Worm (Caenorhabditis elegans) whole organism, L2 larva: Measurements from ENCODE around the gene sur-5.

Experiments used
- C34F6.9 ChIP-seq: fragments of 150-350 bp; optimal IDR thresholded peaks from 2 replicates; lab custom pipeline; 2014; ENCODE audit warnings: missing biosample characterization, missing genetic modification characterization
- R02D3.7 ChIP-seq: fragments of 150-350 bp; optimal IDR thresholded peaks from 2 replicates; lab custom pipeline; 2014; ENCODE audit warnings: missing biosample characterization, missing genetic modification characterization
- Y55F3AM.14 ChIP-seq: fragments of 200-800 bp; sonication (Bioruptor generic); optimal IDR thresholded peaks from 2 replicates; lab custom pipeline; 2018; ENCODE audit warnings: mild to moderate bottlenecking, missing genetic modification characterization, missing compliant biosample characterization
- ZK546.5 ChIP-seq: sonication (generic microtip); optimal IDR thresholded peaks from 2 replicates; lab custom pipeline; 2017; ENCODE audit warnings: missing biosample characterization, missing genetic modification characterization
- alr-1 ChIP-seq: fragments of 150-350 bp; optimal IDR thresholded peaks from 2 replicates; lab custom pipeline; 2014; ENCODE audit warnings: missing biosample characterization, missing genetic modification characterization
- blmp-1 ChIP-seq: sonication (generic microtip); optimal IDR thresholded peaks from 2 replicates; lab custom pipeline; 2017; ENCODE audit warnings: missing genetic modification characterization, mild to moderate bottlenecking, missing compliant biosample characterization, antibody characterized with exemption, moderate library complexity; ENCODE audit not compliant: insufficient read depth
- ceh-16 ChIP-seq: fragments of 150-350 bp; optimal IDR thresholded peaks from 2 replicates; lab custom pipeline; 2014; ENCODE audit warnings: missing biosample characterization, missing genetic modification characterization
- ceh-82 ChIP-seq: fragments of 150-350 bp; optimal IDR thresholded peaks from 2 replicates; lab custom pipeline; 2014; ENCODE audit warnings: missing biosample characterization, missing genetic modification characterization
- crh-2 ChIP-seq: sonication (generic microtip); optimal IDR thresholded peaks from 2 replicates; lab custom pipeline; 2017; ENCODE audit warnings: missing biosample characterization, missing genetic modification characterization
- dmd-4 ChIP-seq: sonication (generic microtip); optimal IDR thresholded peaks from 2 replicates; lab custom pipeline; 2017; ENCODE audit warnings: missing biosample characterization, missing genetic modification characterization
- egl-27 ChIP-seq: sonication (generic microtip); optimal IDR thresholded peaks from 3 replicates; lab custom pipeline; 2017; ENCODE audit warnings: missing biosample characterization, missing genetic modification reagents, missing genetic modification characterization
- elt-1 ChIP-seq: fragments of 150-350 bp; optimal IDR thresholded peaks from 2 replicates; lab custom pipeline; 2014; ENCODE audit warnings: missing biosample characterization, missing genetic modification characterization
- elt-3 ChIP-seq: sonication (generic microtip); optimal IDR thresholded peaks from 2 replicates; lab custom pipeline; 2017; ENCODE audit warnings: missing biosample characterization, missing genetic modification characterization
- gmeb-1 ChIP-seq: fragments of 150-350 bp; optimal IDR thresholded peaks from 2 replicates; lab custom pipeline; 2014; ENCODE audit warnings: missing biosample characterization, missing genetic modification characterization
- lin-11 ChIP-seq: fragments of 150-350 bp; sonication (generic microtip); optimal IDR thresholded peaks from 2 replicates; lab custom pipeline; 2014; ENCODE audit warnings: missing biosample characterization, missing genetic modification characterization, inconsistent platforms, mixed read lengths
- lin-13 ChIP-seq: fragments of 150-350 bp; optimal IDR thresholded peaks from 2 replicates; lab custom pipeline; 2014; ENCODE audit warnings: missing biosample characterization, missing genetic modification reagents, missing genetic modification characterization
- lin-39 ChIP-seq: fragments of 150-350 bp; optimal IDR thresholded peaks from 2 replicates; lab custom pipeline; 2014; ENCODE audit warnings: missing biosample characterization, missing genetic modification reagents, missing genetic modification characterization
- lsy-2 ChIP-seq, 2 experiments: fragments of 150-350 bp in 1 of 2; sonication (generic microtip) in 1 of 2; optimal IDR thresholded peaks; 2 replicates each; lab custom pipeline; 2014 to 2017; ENCODE audit warnings: missing biosample characterization in 2 of 2, missing genetic modification characterization in 2 of 2
- mbf-1 ChIP-seq: sonication (generic microtip); optimal IDR thresholded peaks from 2 replicates; lab custom pipeline; 2017; ENCODE audit warnings: missing biosample characterization, missing genetic modification characterization
- mdl-1 ChIP-seq, 2 experiments: fragments of 150-350 bp in 1 of 2; sonication (generic microtip) in 1 of 2; optimal IDR thresholded peaks; 2 replicates each; lab custom pipeline; 2017; ENCODE audit warnings: missing biosample characterization in 2 of 2, missing genetic modification characterization in 2 of 2
- nhr-10 ChIP-seq: sonication (generic microtip); optimal IDR thresholded peaks from 2 replicates; lab custom pipeline; 2017; ENCODE audit warnings: missing biosample characterization, missing genetic modification characterization
- nhr-11 ChIP-seq: fragments of 150-350 bp; optimal IDR thresholded peaks from 2 replicates; lab custom pipeline; 2014; ENCODE audit warnings: missing biosample characterization, missing genetic modification characterization
- nhr-12 ChIP-seq: fragments of 150-350 bp; optimal IDR thresholded peaks from 2 replicates; lab custom pipeline; 2014; ENCODE audit warnings: missing biosample characterization, missing genetic modification characterization
- nhr-129 ChIP-seq: fragments of 150-350 bp; optimal IDR thresholded peaks from 2 replicates; lab custom pipeline; 2014; ENCODE audit warnings: missing biosample characterization, missing genetic modification characterization
- nhr-21 ChIP-seq: fragments of 150-350 bp; optimal IDR thresholded peaks from 2 replicates; lab custom pipeline; 2014; ENCODE audit warnings: missing biosample characterization, missing genetic modification characterization
- nhr-23 ChIP-seq: fragments of 150-350 bp; optimal IDR thresholded peaks from 2 replicates; lab custom pipeline; 2014; ENCODE audit warnings: missing biosample characterization, missing genetic modification reagents, missing genetic modification characterization
- nhr-237 ChIP-seq: fragments of 150-350 bp; optimal IDR thresholded peaks from 2 replicates; lab custom pipeline; 2014; ENCODE audit warnings: missing biosample characterization, missing genetic modification characterization
- nhr-25 ChIP-seq: fragments of 150-350 bp; sonication (generic microtip); optimal IDR thresholded peaks from 3 replicates; lab custom pipeline; 2014; ENCODE audit warnings: missing biosample characterization, missing genetic modification characterization
- nhr-77 ChIP-seq: fragments of 150-350 bp; optimal IDR thresholded peaks from 2 replicates; lab custom pipeline; 2014; ENCODE audit warnings: missing biosample characterization, missing genetic modification characterization
- peb-1 ChIP-seq: fragments of 150-350 bp; optimal IDR thresholded peaks from 2 replicates; lab custom pipeline; 2014; ENCODE audit warnings: missing biosample characterization, missing genetic modification characterization
- sem-4 ChIP-seq: fragments of 150-350 bp; optimal IDR thresholded peaks from 2 replicates; lab custom pipeline; 2014; ENCODE audit warnings: missing biosample characterization, missing genetic modification reagents, missing genetic modification characterization
- skn-1 ChIP-seq: sonication (generic microtip); optimal IDR thresholded peaks from 2 replicates; lab custom pipeline; 2017; ENCODE audit warnings: missing biosample characterization, missing genetic modification characterization
- sma-3 ChIP-seq: sonication (generic microtip); optimal IDR thresholded peaks from 2 replicates; lab custom pipeline; 2016; ENCODE audit warnings: missing genetic modification reagents, missing genetic modification characterization, missing compliant biosample characterization
- sma-9 ChIP-seq, 2 experiments: fragments of 150-350 bp in 1 of 2; sonication (generic microtip) in 1 of 2; optimal IDR thresholded peaks; 2 replicates each; lab custom pipeline; 2014 to 2016; ENCODE audit warnings: missing genetic modification characterization in 2 of 2, mild to moderate bottlenecking in 1 of 2, missing biosample characterization in 1 of 2, missing compliant biosample characterization in 1 of 2, missing genetic modification reagents in 1 of 2, moderate library complexity in 1 of 2
- snpc-4 ChIP-seq: fragments of 150-350 bp; optimal IDR thresholded peaks from 2 replicates; lab custom pipeline; 2014; ENCODE audit warnings: missing biosample characterization, missing genetic modification characterization
- unc-39 ChIP-seq: fragments of 150-350 bp; optimal IDR thresholded peaks from 2 replicates; lab custom pipeline; 2014; ENCODE audit warnings: missing biosample characterization, missing genetic modification characterization
- unc-55 ChIP-seq: fragments of 150-350 bp; sonication (generic microtip); optimal IDR thresholded peaks from 3 replicates; lab custom pipeline; 2014; ENCODE audit warnings: missing biosample characterization, missing genetic modification reagents, missing genetic modification characterization
- ztf-1 ChIP-seq: fragments of 200-800 bp; sonication (Bioruptor generic); conservative IDR thresholded peaks from 2 replicates; pipeline ENCODE4 v1.3.6; 2022; ENCODE audit warnings: missing genetic modification characterization, missing compliant biosample characterization
- ztf-11 ChIP-seq: sonication (generic microtip); optimal IDR thresholded peaks from 2 replicates; lab custom pipeline; 2017; ENCODE audit warnings: missing biosample characterization, missing genetic modification characterization
- ztf-4 ChIP-seq: fragments of 150-350 bp; optimal IDR thresholded peaks from 2 replicates; lab custom pipeline; 2014; ENCODE audit warnings: missing biosample characterization, missing genetic modification characterization

sur-5 gene

ce11 chrX:7284724-7285184, 20.6 kb downstream of the sur-5 start (continued):
- TF ChIP-seq ztf-11 (tag; lab: Kevin White, UChicago) (no peak), nhr-10 (tag; lab: Kevin White, UChicago) (no peak), peb-1 (tag; lab: Kevin White, UChicago) (no peak), nhr-12 (no peak), dmd-4 (no peak), snpc-4 (tag; lab: Kevin White, UChicago) (peak; percentile 13), C34F6.9 (tag; lab: Kevin White, UChicago) (peak; percentile 65), unc-39 (tag; lab: Kevin White, UChicago) (peak; percentile 82), gmeb-1 (tag; lab: Kevin White, UChicago) (no peak), sma-3 (GFP tag; lab: Kevin White, UChicago) (no peak), nhr-237 (tag; lab: Kevin White, UChicago) (no peak), sem-4 (tag; lab: Kevin White, UChicago) (peak; percentile 32), Y55F3AM.14 (peak; percentile 49), alr-1 (tag; lab: Kevin White, UChicago) (no peak), nhr-11 (no peak), mdl-1 (tag; optimal IDR thresholded peaks at IDR 0.05; lab: Kevin White, UChicago) (peak in 1 of 2 experiments; percentile 23), lsy-2 (tag; optimal IDR thresholded peaks at IDR 0.05; lab: Kevin White, UChicago) (peak in 1 of 2 experiments; percentile 54), ztf-4 (tag; lab: Kevin White, UChicago) (no peak), nhr-129 (tag; lab: Kevin White, UChicago) (peak; percentile 67), ztf-1 (GFP tag; lab: Robert Waterston, UW) (no peak), skn-1 (tag; lab: Kevin White, UChicago) (no peak), unc-55 (GFP tag; lab: Kevin White, UChicago) (peak; percentile 85), crh-2 (tag; lab: Kevin White, UChicago) (peak; percentile 68), sma-9 (GFP tag; optimal IDR thresholded peaks at IDR 0.05; lab: Kevin White, UChicago) (peak; percentile 22), sma-9 (tag; optimal IDR thresholded peaks at IDR 0.05; lab: Kevin White, UChicago) (no peak), ceh-82 (tag; lab: Kevin White, UChicago) (no peak)

- no peak for TF ChIP-seq dmd-4
- no peak for TF ChIP-seq ztf-4 (tag; lab: Kevin White, UChicago)
- no peak for TF ChIP-seq gmeb-1 (tag; lab: Kevin White, UChicago)
- TF ChIP-seq elt-1 = no peak
- no peak for TF ChIP-seq skn-1 (tag; lab: Kevin White, UChicago)
- TF ChIP-seq alr-1 (tag; lab: Kevin White, UChicago) = no peak
- TF ChIP-seq sma-3 (GFP tag; lab: Kevin White, UChicago) = no peak
Measured at ce11 chrX:7283136-7283535, 22.2 kb downstream of the sur-5 start.

- no peak for TF ChIP-seq nhr-21 (tag; lab: Kevin White, UChicago)
- no peak for TF ChIP-seq ZK546.5 (tag; lab: Kevin White, UChicago)
- TF ChIP-seq lin-39 (tag; lab: Kevin White, UChicago) = no peak
- no peak for TF ChIP-seq alr-1 (tag; lab: Kevin White, UChicago)
- no peak for TF ChIP-seq nhr-77
- TF ChIP-seq elt-3 (tag; lab: Kevin White, UChicago) = no peak
- TF ChIP-seq lin-13 (GFP tag; lab: Kevin White, UChicago) = no peak
- TF ChIP-seq blmp-1 (tag; lab: Kevin White, UChicago) = no peak
- no peak for TF ChIP-seq ztf-11 (tag; lab: Kevin White, UChicago)
- no peak for TF ChIP-seq mbf-1
- peak; percentile 12 for TF ChIP-seq lin-11 (tag; lab: Kevin White, UChicago)
- no peak for TF ChIP-seq nhr-129 (tag; lab: Kevin White, UChicago)
- TF ChIP-seq dmd-4 = no peak
- TF ChIP-seq C34F6.9 (tag; lab: Kevin White, UChicago) = peak; percentile 30
- TF ChIP-seq, all 48 proteins: peak for 2
Measured at ce11 chrX:7281347-7281746, 24.0 kb downstream of the sur-5 start.

- TF ChIP-seq nhr-23 (tag; lab: Kevin White, UChicago) (no peak), unc-39 (tag; lab: Kevin White, UChicago) (no peak), ztf-11 (tag; lab: Kevin White, UChicago) (no peak), R02D3.7 (no peak), ceh-16 (tag; lab: Kevin White, UChicago) (no peak), nhr-129 (tag; lab: Kevin White, UChicago) (no peak), sem-4 (tag; lab: Kevin White, UChicago) (no peak), nhr-25 (tag; lab: Kevin White, UChicago) (no peak), egl-27 (tag; lab: Kevin White, UChicago) (no peak), skn-1 (tag; lab: Kevin White, UChicago) (no peak), ztf-1 (GFP tag; lab: Robert Waterston, UW) (no peak), snpc-4 (tag; lab: Kevin White, UChicago) (no peak), dmd-4 (no peak)
Measured at ce11 chrX:7279671-7280389, 25.5 kb downstream of the sur-5 start, which contains the start of gene unc-10. Gene unc-10, minus strand, starts transcription at chrX:7280322.
